Worm (Caenorhabditis elegans): ENCODE results near the gene W08F4.12.
"Not testable (repeated sequence)": the region's sequence is repeated elsewhere in the genome, so short reads cannot be mapped to it uniquely, and the experiment has no call there.

The W08F4.12 gene

DNA sequence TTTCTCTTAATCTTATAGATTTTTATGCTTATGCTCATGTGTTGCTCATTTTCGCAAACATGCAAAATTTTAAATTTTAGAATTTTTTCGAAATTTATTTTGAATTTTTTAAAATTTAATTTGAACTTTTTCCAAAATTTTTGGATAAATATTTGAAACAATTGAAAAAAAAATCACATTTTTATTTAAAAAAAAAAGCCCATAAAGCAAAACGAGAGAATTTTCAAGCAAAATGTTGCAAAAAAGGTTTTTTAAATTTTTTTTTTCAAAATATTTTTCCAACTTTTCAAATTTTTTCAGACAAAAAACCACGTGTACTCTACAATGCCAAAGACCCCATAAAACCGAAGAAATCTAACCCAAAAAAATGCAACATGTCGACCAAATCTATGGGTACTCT is 28.0 kb downstream of the W08F4.12 start, which contains the start of the genes C09E8.1 and C09E8.6:
Gene C09E8.1 (plus strand): TSS at position 301 of the 400 bp plus-strand sequence.
Gene C09E8.6 (plus strand): TSS at position 313 of the 400 bp plus-strand sequence.
- TF ChIP-seq W03F9.2 (tag; optimal IDR thresholded peaks at IDR 0.05) (no peak), dao-5 (tag; optimal IDR thresholded peaks at IDR 0.05) (no peak), him-1 (tag; optimal IDR thresholded peaks at IDR 0.05) (no peak)

DNA sequence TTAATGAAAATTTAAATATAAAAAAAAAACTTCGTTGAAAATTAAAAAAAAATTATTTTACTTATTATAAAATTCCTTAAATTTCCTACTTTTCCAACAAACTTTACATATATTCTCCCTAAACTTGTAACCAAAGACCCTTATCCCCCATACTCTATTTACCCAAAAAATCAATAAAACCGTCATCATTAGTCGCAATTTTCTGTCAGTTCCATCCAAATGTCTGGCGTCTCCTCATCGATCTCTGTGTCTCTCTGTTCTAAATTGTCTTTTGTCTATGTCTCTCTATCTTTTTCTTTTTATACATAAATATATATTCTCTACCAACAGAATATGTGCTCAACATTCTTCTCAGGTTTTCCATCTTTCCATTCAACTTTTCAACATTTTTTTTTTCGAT is 28.9 kb downstream of the W08F4.12 start:
- TF ChIP-seq W03F9.2 (tag; optimal IDR thresholded peaks at IDR 0.05) (no peak), him-1 (tag; optimal IDR thresholded peaks at IDR 0.05) (no peak), dao-5 (tag; optimal IDR thresholded peaks at IDR 0.05) (no peak)

DNA sequence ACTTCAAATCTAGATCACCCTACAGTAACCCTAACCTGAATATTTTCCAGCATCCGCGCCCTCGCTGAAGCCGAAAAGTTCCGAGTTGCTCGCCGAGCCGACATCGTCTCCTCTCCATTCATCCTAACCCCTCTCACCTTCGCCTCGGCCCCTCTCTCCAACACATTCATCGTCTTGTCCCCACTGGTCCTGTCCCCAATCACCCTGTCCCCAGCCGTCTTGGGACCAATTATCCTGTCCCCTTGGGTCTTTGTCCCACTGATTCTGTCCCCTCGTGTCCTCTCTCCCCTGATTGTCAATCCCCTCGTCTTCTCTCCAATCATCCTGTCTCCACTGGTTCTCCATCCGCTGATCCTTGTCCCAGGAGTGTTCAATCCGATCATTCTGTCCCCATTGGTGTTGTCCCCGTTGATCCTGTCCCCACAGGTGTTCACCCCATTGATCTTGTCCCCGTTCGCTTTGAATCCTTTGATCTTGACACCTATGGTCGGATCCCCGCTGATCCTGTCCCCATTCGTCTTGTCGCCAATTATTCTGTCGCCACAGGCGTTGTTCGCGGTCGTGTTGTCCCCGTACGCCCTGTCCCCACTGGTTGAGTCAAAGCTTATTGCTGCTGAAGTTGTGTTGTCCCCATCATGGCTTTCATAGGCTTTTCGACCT is 32.8 kb downstream of the W08F4.12 start, which contains the start of gene lips-7:
Gene lips-7 (plus strand): TSS at position 610 of the 660 bp plus-strand sequence.
- no peak for TF ChIP-seq him-1 (tag; optimal IDR thresholded peaks at IDR 0.05)
- TF ChIP-seq dao-5 (tag; optimal IDR thresholded peaks at IDR 0.05): no peak
- no peak for TF ChIP-seq W03F9.2 (tag; optimal IDR thresholded peaks at IDR 0.05)

DNA sequence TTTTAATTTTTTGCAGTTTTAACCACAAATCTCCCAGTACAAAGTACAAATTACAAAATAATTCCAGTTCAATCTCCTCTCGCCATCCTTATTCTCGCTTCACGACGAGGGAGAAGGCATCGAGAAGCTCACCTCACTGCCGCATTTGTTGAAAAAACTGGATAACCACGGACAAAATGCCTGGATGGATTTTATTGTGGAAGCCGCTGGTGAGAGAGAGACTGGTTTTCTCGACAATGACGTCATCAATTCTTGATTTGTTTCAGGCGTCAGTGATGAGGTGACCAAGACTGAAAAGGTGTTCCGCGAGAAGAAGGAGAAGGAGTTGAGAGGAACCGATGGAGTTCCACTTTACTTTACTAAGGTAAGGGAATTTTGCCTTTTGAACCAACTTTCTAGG is 34.7 kb downstream of the W08F4.12 start:
- no peak for TF ChIP-seq him-1 (tag; optimal IDR thresholded peaks at IDR 0.05)
- no peak for TF ChIP-seq W03F9.2 (tag; optimal IDR thresholded peaks at IDR 0.05)
- TF ChIP-seq dao-5 (tag; optimal IDR thresholded peaks at IDR 0.05): no peak

DNA sequence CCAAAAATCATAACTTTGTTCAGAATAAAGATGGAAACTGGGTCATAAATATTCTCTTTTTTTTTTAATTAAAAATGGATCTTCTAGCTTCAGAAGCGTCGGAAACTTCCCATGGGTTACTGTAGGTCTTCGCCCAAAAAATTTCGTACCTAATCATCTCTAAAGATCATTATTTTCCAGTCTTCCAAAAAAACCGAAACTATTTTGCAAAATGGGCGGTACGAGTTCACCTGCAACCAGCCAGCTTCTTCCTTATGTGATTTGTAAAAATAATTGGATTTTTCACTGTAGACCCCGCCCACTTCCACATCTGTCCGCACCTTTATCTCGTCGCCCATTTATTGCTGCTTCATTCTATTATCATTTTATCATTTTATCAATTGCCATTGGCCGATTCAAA is 37.8 kb downstream of the W08F4.12 start, which contains the start of gene mlt-10:
Gene mlt-10 (plus strand): TSS at position 301 of the 400 bp plus-strand sequence.
- TF ChIP-seq him-1 (tag; optimal IDR thresholded peaks at IDR 0.05): no peak
- TF ChIP-seq dao-5 (tag; optimal IDR thresholded peaks at IDR 0.05): no peak
- no peak for TF ChIP-seq W03F9.2 (tag; optimal IDR thresholded peaks at IDR 0.05)

DNA sequence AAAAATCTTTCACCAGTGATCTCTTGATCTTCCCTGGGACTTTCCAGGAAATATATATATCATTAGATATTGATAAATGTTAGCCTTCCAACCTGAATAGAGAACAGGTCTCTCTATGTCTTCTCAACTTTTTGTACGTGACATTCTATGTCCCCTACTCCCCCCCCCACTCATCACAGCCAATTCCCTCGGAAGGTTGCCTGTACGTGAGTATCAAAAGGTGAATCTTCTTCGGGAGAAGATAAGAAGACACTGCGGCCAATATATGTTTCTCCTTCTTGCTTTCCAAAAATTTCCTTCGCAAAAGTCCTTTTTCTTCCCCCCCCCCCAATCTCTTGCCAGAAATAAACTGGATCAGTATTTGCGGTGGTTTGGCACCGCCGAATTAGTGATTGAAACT is 41.8 kb downstream of the W08F4.12 start:
- TF ChIP-seq him-1 (tag; optimal IDR thresholded peaks at IDR 0.05) (no peak), W03F9.2 (tag; optimal IDR thresholded peaks at IDR 0.05) (no peak), dao-5 (tag; optimal IDR thresholded peaks at IDR 0.05) (no peak)

DNA sequence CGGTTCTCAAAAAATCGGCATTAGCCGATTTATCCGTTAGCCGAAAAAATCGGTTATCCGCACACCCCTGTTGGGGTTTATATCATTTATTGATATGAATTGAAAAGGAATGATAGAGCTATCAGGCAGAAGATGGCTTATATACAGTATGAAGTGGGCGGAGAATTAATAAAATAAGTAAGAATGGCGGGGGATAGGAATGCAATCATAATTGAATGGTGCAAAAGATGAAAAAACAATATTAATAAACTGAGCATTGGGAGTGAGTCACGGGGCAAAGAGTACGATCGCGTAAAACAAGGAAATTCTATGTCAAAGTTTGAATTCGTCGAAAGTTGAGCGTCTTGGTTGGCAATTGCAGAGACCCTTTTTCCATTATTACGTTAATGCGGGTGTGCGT is 47.4 kb downstream of the W08F4.12 start, which contains the start of gene T27A1.2:
Gene T27A1.2 (minus strand): TSS at position 101 of the 400 bp plus-strand sequence.
- TF ChIP-seq W03F9.2 (tag; optimal IDR thresholded peaks at IDR 0.05) (no peak), him-1 (tag; optimal IDR thresholded peaks at IDR 0.05) (no peak), dao-5 (tag; optimal IDR thresholded peaks at IDR 0.05) (no peak)

DNA sequence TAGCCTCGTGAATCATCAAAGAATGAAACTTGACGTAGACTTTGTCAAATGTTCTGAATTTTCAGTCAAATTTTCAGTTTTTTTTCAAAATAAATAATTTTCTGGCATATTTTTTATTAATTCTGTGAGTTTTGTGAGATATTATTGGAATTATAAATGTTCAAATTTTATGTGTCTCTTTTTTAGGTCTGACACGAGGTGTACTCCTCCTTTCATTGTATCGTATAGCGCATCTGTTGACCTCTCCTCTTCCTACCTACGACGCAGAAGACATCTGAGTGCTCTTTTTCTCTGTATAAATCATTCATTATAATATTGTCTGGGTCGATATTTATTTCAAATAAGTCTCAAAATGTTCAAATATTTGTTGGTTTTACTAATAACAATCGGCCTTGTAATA is 49.0 kb downstream of the W08F4.12 start, which contains the start of gene T27A1.3:
Gene T27A1.3 (plus strand): TSS at position 301 of the 400 bp plus-strand sequence.
- TF ChIP-seq W03F9.2, dao-5, him-1 (tag; optimal IDR thresholded peaks at IDR 0.05): not testable (repeated sequence)
